Worm (Caenorhabditis elegans): ENCODE results near the gene algn-7.

DNA sequence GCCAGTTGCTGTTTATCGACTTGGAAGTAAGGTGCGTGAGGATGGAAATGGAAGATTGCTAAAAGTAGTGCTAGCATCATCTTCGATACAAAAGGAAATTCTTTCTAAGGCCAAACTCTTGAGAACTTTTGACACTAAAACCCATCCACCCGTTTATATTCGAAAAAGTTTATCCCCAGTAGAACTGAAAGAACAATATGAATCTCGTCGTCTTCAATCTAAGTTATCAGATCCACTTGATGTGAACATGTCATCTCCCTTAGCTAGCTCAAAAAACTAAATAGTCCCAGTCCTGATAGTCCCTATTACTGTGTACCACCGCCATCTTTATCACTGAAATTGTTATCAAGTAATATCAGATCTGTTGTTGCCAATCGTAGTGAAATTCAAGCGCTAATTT, 2.8 kb upstream of the algn-7 start:
- TF ChIP-seq mbf-1 (tag; optimal IDR thresholded peaks at IDR 0.05) (no peak), ztf-11 (tag; optimal IDR thresholded peaks at IDR 0.05) (no peak), fos-1 (tag; optimal IDR thresholded peaks at IDR 0.05) (no peak), mab-5 (tag; optimal IDR thresholded peaks at IDR 0.05) (no peak), unc-39 (tag; optimal IDR thresholded peaks at IDR 0.05) (no peak), skn-1 (tag; optimal IDR thresholded peaks at IDR 0.05) (no peak), lin-11 (tag; optimal IDR thresholded peaks at IDR 0.05) (no peak), lsy-2 (tag; optimal IDR thresholded peaks at IDR 0.05) (no peak), unc-62 (GFP tag; optimal IDR thresholded peaks at IDR 0.05) (no peak), ZK546.5 (tag; optimal IDR thresholded peaks at IDR 0.05) (no peak), peb-1 (tag; optimal IDR thresholded peaks at IDR 0.05) (no peak), ama-1 (optimal IDR thresholded peaks at IDR 0.05) (no peak), Y55F3AM.14 (GFP tag; optimal IDR thresholded peaks at IDR 0.05) (no peak), R02D3.7 (tag; optimal IDR thresholded peaks at IDR 0.05) (no peak)
